Fruit fly (Drosophila melanogaster) whole organism, embryonic: ENCODE measurements around the gene CG7149.
A peak's percentile ranks its signal among the peaks of the same experiment; 100 is the strongest.

Experiments
- Atf3 ChIP-seq: fragments of 200-800 bp; sonication (Bioruptor generic); optimal IDR thresholded peaks from 3 replicates; lab custom pipeline; 2016; ENCODE audit warnings: missing biosample characterization, missing genetic modification characterization
- BEAF-32 ChIP-seq: fragments of 200-800 bp; sonication (Bioruptor generic); optimal IDR thresholded peaks from 3 replicates; lab custom pipeline; 2017; ENCODE audit warnings: missing biosample characterization, missing genetic modification characterization, mild to moderate bottlenecking, moderate library complexity, missing genetic modification reagents
- Bdp1 ChIP-seq: fragments of 200-800 bp; sonication (Bioruptor generic); optimal IDR thresholded peaks from 3 replicates; lab custom pipeline; 2016; ENCODE audit warnings: missing biosample characterization, missing genetic modification characterization
- Bteb2 ChIP-seq: fragments of 200-800 bp; sonication (Bioruptor generic); optimal IDR thresholded peaks from 2 replicates; lab custom pipeline; 2016; ENCODE audit warnings: missing biosample characterization, missing genetic modification characterization
- CG10979 ChIP-seq: fragments of 200-800 bp; sonication (Bioruptor generic); optimal IDR thresholded peaks from 2 replicates; lab custom pipeline; 2018; ENCODE audit warnings: missing biosample characterization, mild to moderate bottlenecking, missing genetic modification characterization, moderate library complexity
- CG14014 ChIP-seq: fragments of 200-800 bp; sonication (Bioruptor generic); IDR thresholded peaks from 2 replicates; pipeline ENCODE4 v1.3.6; 2022; ENCODE audit warnings: missing biosample characterization, missing genetic modification characterization
- CG14050 ChIP-seq: fragments of 200-800 bp; sonication (Bioruptor generic); IDR thresholded peaks from 3 replicates; pipeline ENCODE4 v1.3.6; 2022; ENCODE audit warnings: missing biosample characterization, missing genetic modification characterization
- CG15479 ChIP-seq: fragments of 200-800 bp; sonication (Bioruptor generic); optimal IDR thresholded peaks from 3 replicates; lab custom pipeline; 2019; ENCODE audit warnings: missing biosample characterization, mild to moderate bottlenecking, missing genetic modification characterization, moderate library complexity
- CG17912 ChIP-seq: fragments of 200-800 bp; sonication (Bioruptor generic); optimal IDR thresholded peaks from 2 replicates; lab custom pipeline; 2018; ENCODE audit warnings: missing biosample characterization, mild to moderate bottlenecking, missing genetic modification characterization
- CG2120 ChIP-seq: fragments of 200-800 bp; sonication (Bioruptor generic); optimal IDR thresholded peaks from 3 replicates; lab custom pipeline; 2016; ENCODE audit warnings: missing biosample characterization, missing genetic modification characterization
- CG30403 ChIP-seq: fragments of 200-800 bp; sonication (Bioruptor generic); optimal IDR thresholded peaks from 3 replicates; lab custom pipeline; 2016; ENCODE audit warnings: missing biosample characterization, missing genetic modification characterization
- CG30431 ChIP-seq: fragments of 200-800 bp; sonication (Bioruptor generic); optimal IDR thresholded peaks from 2 replicates; lab custom pipeline; 2017; ENCODE audit warnings: missing biosample characterization, missing genetic modification characterization
- CG31365 ChIP-seq: fragments of 200-800 bp; sonication (Bioruptor generic); optimal IDR thresholded peaks from 2 replicates; lab custom pipeline; 2018; ENCODE audit warnings: missing biosample characterization, mild to moderate bottlenecking, missing genetic modification characterization
- CG6654 ChIP-seq: fragments of 200-800 bp; sonication (Bioruptor generic); optimal IDR thresholded peaks from 2 replicates; lab custom pipeline; 2017; ENCODE audit warnings: missing biosample characterization, mild to moderate bottlenecking, missing genetic modification characterization
- CG6813 ChIP-seq: fragments of 200-800 bp; sonication (Bioruptor generic); optimal IDR thresholded peaks from 2 replicates; lab custom pipeline; 2017; ENCODE audit warnings: missing biosample characterization, missing genetic modification characterization, mild to moderate bottlenecking, moderate library complexity, missing genetic modification reagents
- CG7357 ChIP-seq: fragments of 200-800 bp; sonication (Bioruptor generic); IDR thresholded peaks from 3 replicates; pipeline ENCODE4 v1.3.6; 2022; ENCODE audit warnings: missing biosample characterization, missing genetic modification characterization
- CG8478 ChIP-seq: fragments of >200 bp; optimal IDR thresholded peaks from 2 replicates; lab custom pipeline; 2018
- CG8765 ChIP-seq: fragments of 200-800 bp; sonication (Bioruptor generic); IDR thresholded peaks from 2 replicates; pipeline ENCODE4 v1.3.6; 2022; ENCODE audit warnings: missing biosample characterization, missing genetic modification characterization
- CG9215 ChIP-seq: fragments of 200-800 bp; sonication (Bioruptor generic); IDR thresholded peaks from 2 replicates; pipeline ENCODE4 v1.3.6; 2022; ENCODE audit warnings: missing biosample characterization, missing genetic modification characterization
- CkIIα-i1 ChIP-seq: fragments of 200-800 bp; sonication (Bioruptor generic); IDR thresholded peaks from 2 replicates; pipeline ENCODE4 v1.3.6; 2022; ENCODE audit warnings: missing biosample characterization, missing genetic modification characterization
- CoRest ChIP-seq: fragments of 200-800 bp; sonication (Bioruptor generic); optimal IDR thresholded peaks from 3 replicates; lab custom pipeline; 2018; ENCODE audit warnings: missing biosample characterization, mild to moderate bottlenecking, missing genetic modification characterization, moderate library complexity
- Dip2 ChIP-seq: fragments of 200-800 bp; sonication (Bioruptor generic); IDR thresholded peaks from 2 replicates; pipeline ENCODE4 v1.3.6; 2022; ENCODE audit warnings: missing biosample characterization, missing genetic modification characterization
- Dip3 ChIP-seq: fragments of 200-800 bp; sonication (Bioruptor generic); optimal IDR thresholded peaks from 3 replicates; lab custom pipeline; 2016; ENCODE audit warnings: missing biosample characterization, missing genetic modification characterization
- Dll ChIP-seq: fragments of 200-800 bp; sonication (Bioruptor generic); IDR thresholded peaks from 4 replicates; pipeline ENCODE4 v1.3.6; 2022; ENCODE audit warnings: missing biosample characterization, missing genetic modification characterization; ENCODE audit not compliant: partially characterized antibody
- Dref ChIP-seq: fragments of 200-800 bp; sonication (Bioruptor generic); IDR thresholded peaks from 2 replicates; pipeline ENCODE4 v1.3.6; 2022; ENCODE audit warnings: missing biosample characterization, missing genetic modification characterization
- E2f2 ChIP-seq: fragments of 200-800 bp; sonication (Bioruptor generic); IDR thresholded peaks from 2 replicates; pipeline ENCODE4 v1.3.6; 2022; ENCODE audit warnings: missing biosample characterization, missing genetic modification characterization
- Elba2 ChIP-seq: fragments of 200-800 bp; sonication (Bioruptor generic); optimal IDR thresholded peaks from 3 replicates; lab custom pipeline; 2016; ENCODE audit warnings: missing biosample characterization, missing genetic modification characterization
- HHEX ChIP-seq: fragments of 200-800 bp; sonication (Bioruptor generic); optimal IDR thresholded peaks from 3 replicates; lab custom pipeline; 2017; ENCODE audit warnings: missing biosample characterization, mild to moderate bottlenecking, missing genetic modification characterization, missing genetic modification reagents
- HLH4C ChIP-seq: fragments of 200-800 bp; sonication (Bioruptor generic); IDR thresholded peaks from 3 replicates; pipeline ENCODE4 v1.3.6; 2022; ENCODE audit warnings: missing biosample characterization, missing genetic modification characterization; ENCODE audit not compliant: partially characterized antibody
- Hr78 ChIP-seq, 2 experiments: fragments of 200-800 bp in 1 of 2; fragments of >200 bp in 1 of 2; sonication (Bioruptor generic) in 1 of 2; optimal IDR thresholded peaks; 2 replicates each; lab custom pipeline; 2017 to 2019; ENCODE audit warnings: missing biosample characterization in 2 of 2, missing genetic modification characterization in 2 of 2, mild to moderate bottlenecking in 1 of 2, moderate library complexity in 1 of 2
- Nf-YB ChIP-seq: fragments of 200-800 bp; sonication (Bioruptor generic); optimal IDR thresholded peaks from 3 replicates; lab custom pipeline; 2019; ENCODE audit warnings: missing biosample characterization, mild to moderate bottlenecking, missing genetic modification characterization, moderate library complexity
- Nf-YC ChIP-seq: fragments of 200-800 bp; optimal IDR thresholded peaks from 3 replicates; lab custom pipeline; 2019; ENCODE audit warnings: missing biosample characterization, mild to moderate bottlenecking, missing genetic modification characterization, moderate library complexity
- Optix ChIP-seq: fragments of 200-800 bp; sonication (Bioruptor generic); IDR thresholded peaks from 3 replicates; pipeline ENCODE4 v1.3.6; 2022; ENCODE audit warnings: missing biosample characterization, missing genetic modification characterization
- Six4 ChIP-seq: fragments of 200-800 bp; sonication (Bioruptor generic); optimal IDR thresholded peaks from 2 replicates; lab custom pipeline; 2016; ENCODE audit warnings: missing biosample characterization, missing genetic modification characterization
- az2 ChIP-seq: fragments of 200-800 bp; sonication (Bioruptor generic); optimal IDR thresholded peaks from 3 replicates; lab custom pipeline; 2016; ENCODE audit warnings: missing biosample characterization, missing genetic modification characterization
- ci ChIP-seq: fragments of 200-800 bp; sonication (Bioruptor generic); IDR thresholded peaks from 3 replicates; pipeline ENCODE4 v1.3.6; 2022; ENCODE audit warnings: missing biosample characterization, missing genetic modification characterization
- dysf ChIP-seq: fragments of 200-800 bp; sonication (Bioruptor generic); IDR thresholded peaks from 3 replicates; pipeline ENCODE4 v1.3.6; 2022; ENCODE audit warnings: missing biosample characterization, missing genetic modification characterization
- eyg ChIP-seq: fragments of 200-800 bp; sonication (Bioruptor generic); optimal IDR thresholded peaks from 3 replicates; lab custom pipeline; 2016; ENCODE audit warnings: missing biosample characterization, missing genetic modification characterization
- luna ChIP-seq: fragments of 200-800 bp; sonication (Bioruptor generic); optimal IDR thresholded peaks from 2 replicates; lab custom pipeline; 2016; ENCODE audit warnings: missing biosample characterization, missing genetic modification characterization
- nerfin-2 ChIP-seq: fragments of 200-800 bp; sonication (Bioruptor generic); IDR thresholded peaks from 2 replicates; pipeline ENCODE4 v1.3.6; 2022; ENCODE audit warnings: missing biosample characterization, missing genetic modification characterization; ENCODE audit not compliant: partially characterized antibody
- oc ChIP-seq: fragments of 200-800 bp; sonication (Bioruptor generic); optimal IDR thresholded peaks from 2 replicates; lab custom pipeline; 2018; ENCODE audit warnings: missing biosample characterization, mild to moderate bottlenecking, missing genetic modification characterization, moderate library complexity
- peb ChIP-seq: fragments of 200-800 bp; sonication (Bioruptor generic); IDR thresholded peaks from 2 replicates; pipeline ENCODE4 v1.3.6; 2022; ENCODE audit warnings: missing biosample characterization, missing genetic modification characterization
- pfk ChIP-seq: fragments of 200-800 bp; sonication (Bioruptor generic); optimal IDR thresholded peaks from 2 replicates; lab custom pipeline; 2018; ENCODE audit warnings: missing biosample characterization, mild to moderate bottlenecking, missing genetic modification characterization, moderate library complexity
- repo ChIP-seq: fragments of 200-800 bp; sonication (Bioruptor generic); optimal IDR thresholded peaks from 2 replicates; lab custom pipeline; 2016; ENCODE audit warnings: missing biosample characterization, missing genetic modification characterization
- row ChIP-seq: fragments of 200-800 bp; sonication (Bioruptor generic); IDR thresholded peaks from 3 replicates; pipeline ENCODE4 v1.3.6; 2022; ENCODE audit warnings: missing biosample characterization, missing genetic modification characterization
- sim ChIP-seq: fragments of 200-800 bp; sonication (Bioruptor generic); IDR thresholded peaks from 2 replicates; pipeline ENCODE4 v1.3.6; 2022; ENCODE audit warnings: missing biosample characterization, missing genetic modification characterization
- slou ChIP-seq: fragments of 200-800 bp; sonication (Bioruptor generic); optimal IDR thresholded peaks from 3 replicates; lab custom pipeline; 2016; ENCODE audit warnings: missing biosample characterization, missing genetic modification characterization
- so ChIP-seq: fragments of 200-800 bp; sonication (Bioruptor generic); IDR thresholded peaks from 3 replicates; pipeline ENCODE4 v1.3.6; 2022; ENCODE audit warnings: missing biosample characterization, missing genetic modification characterization
- ssp ChIP-seq: fragments of 200-800 bp; sonication (Bioruptor generic); IDR thresholded peaks from 2 replicates; pipeline ENCODE4 v1.3.6; 2022; ENCODE audit warnings: missing biosample characterization, missing genetic modification characterization
- trem ChIP-seq: fragments of 200-800 bp; optimal IDR thresholded peaks from 3 replicates; lab custom pipeline; 2019; ENCODE audit warnings: missing biosample characterization, mild to moderate bottlenecking, missing genetic modification characterization, moderate library complexity
- ttk ChIP-seq: fragments of 200-800 bp; sonication (Bioruptor generic); IDR thresholded peaks from 2 replicates; pipeline ENCODE4 v2.1.2; 2022; ENCODE audit warnings: missing biosample characterization, missing genetic modification characterization

CG7149 gene

dm6 chr2L:7799804-7800433, 9.6 kb upstream of the CG7149 start, which contains the start of the genes Herp and r2d2 (continued):
- TF ChIP-seq Elba2 (GFP tag; lab: Kevin White, UChicago) (peak; percentile 34), Dref (peak; percentile 48), Nf-YC (tag; lab: Kevin White, UChicago) (peak; percentile 87), Nf-YB (GFP tag; lab: Kevin White, UChicago) (peak; percentile 64), repo (GFP tag; lab: Kevin White, UChicago) (peak; percentile 90), az2 (GFP tag; lab: Kevin White, UChicago) (peak; percentile 89), CG6654 (GFP tag; lab: Kevin White, UChicago) (peak; percentile 66), CG31365 (tag; lab: Kevin White, UChicago) (peak; percentile 74), HHEX (GFP tag; lab: Kevin White, UChicago) (peak; percentile 88), CG9215 (GFP tag; lab: Robert Waterston, UW) (peak; percentile 90), CG17912 (GFP tag; lab: Kevin White, UChicago) (peak; percentile 44), luna (GFP tag; lab: Kevin White, UChicago) (peak; percentile 78), CG10979 (tag; lab: Kevin White, UChicago) (peak; percentile 81), sim (GFP tag; lab: Robert Waterston, UW) (no peak), CG14014 (peak; percentile 91), CG14050 (GFP tag; lab: Robert Waterston, UW) (peak; percentile 81), trem (tag; lab: Kevin White, UChicago) (peak; percentile 99), CoRest (tag; lab: Kevin White, UChicago) (peak; percentile 95), ttk (GFP tag; lab: Robert Waterston, UW) (peak; percentile 76), Bdp1 (peak; percentile 68), Hr78 (GFP tag; optimal IDR thresholded peaks at IDR 0.05; lab: Kevin White, UChicago) (peak in 1 of 2 experiments; percentile 91), ci (GFP tag; lab: Robert Waterston, UW) (peak; percentile 82; the same call in 2 of the 3 replicates), CG8765 (GFP tag; lab: Robert Waterston, UW) (peak; percentile 83), E2f2 (GFP tag; lab: Robert Waterston, UW) (peak; percentile 59), dysf (GFP tag; lab: Robert Waterston, UW) (peak; percentile 94), CG6813 (GFP tag; lab: Kevin White, UChicago) (peak; percentile 64), Dip2 (GFP tag; lab: Robert Waterston, UW) (no peak), BEAF-32 (GFP tag; lab: Kevin White, UChicago) (peak; percentile 84), Dll (GFP tag; lab: Robert Waterston, UW) (peak; percentile 93), row (peak; percentile 97), Optix (GFP tag; lab: Robert Waterston, UW) (peak; percentile 88), oc (tag; lab: Kevin White, UChicago) (no peak), CG2120 (GFP tag; lab: Kevin White, UChicago) (peak; percentile 96), nerfin-2 (GFP tag; lab: Robert Waterston, UW) (no peak), slou (GFP tag; lab: Kevin White, UChicago) (peak; percentile 91), peb (peak; percentile 88), CG30431 (GFP tag; lab: Kevin White, UChicago) (peak; percentile 69), Bteb2 (GFP tag; lab: Kevin White, UChicago) (peak; percentile 89), pfk (GFP tag; lab: Kevin White, UChicago) (peak; percentile 40), Six4 (GFP tag; lab: Kevin White, UChicago) (peak; percentile 87), HLH4C (GFP tag; lab: Robert Waterston, UW) (peak; percentile 55; the same call in 1 of the 3 replicates), CG7357 (peak; percentile 80), CkIIα-i1 (GFP tag; lab: Robert Waterston, UW) (no peak), so (GFP tag; lab: Robert Waterston, UW) (peak; percentile 91), CG15479 (peak; percentile 79), Dip3 (GFP tag; lab: Kevin White, UChicago) (peak; percentile 93), eyg (GFP tag; lab: Kevin White, UChicago) (peak; percentile 85), Atf3 (peak; percentile 91), CG30403 (peak; percentile 96), ssp (GFP tag; lab: Robert Waterston, UW) (peak; percentile 75), CG8478 (lab: Kevin White, UChicago) (no peak)
